Fruit fly (Drosophila melanogaster): ENCODE data around the gene eEF2.

dm6 chr2L:21632909-21633308 lies 49.1 kb downstream of the eEF2 start:
- no peak for TF ChIP-seq CG3995 (GFP tag; optimal IDR thresholded peaks at IDR 0.05)
- no peak for TF ChIP-seq CG3838 (GFP tag; optimal IDR thresholded peaks at IDR 0.05)
- no peak for TF ChIP-seq Ada2b (GFP tag; IDR thresholded peaks at IDR 0.05)
- TF ChIP-seq CG16779 (GFP tag; IDR thresholded peaks at IDR 0.05): no peak
- no peak for TF ChIP-seq CG4854 (GFP tag; optimal IDR thresholded peaks at IDR 0.05)
- no peak for TF ChIP-seq CG31388 (GFP tag; optimal IDR thresholded peaks at IDR 0.05)
- TF ChIP-seq CG17568 (GFP tag; optimal IDR thresholded peaks at IDR 0.05): no peak
- no peak for TF ChIP-seq Sin3A (optimal IDR thresholded peaks at IDR 0.05)
- no peak for TF ChIP-seq dmrt99B (tag; optimal IDR thresholded peaks at IDR 0.05)

All from whole organism, embryonic.